Worm (Caenorhabditis elegans): ENCODE results near the gene M110.9.

Gene M110.9

DNA sequence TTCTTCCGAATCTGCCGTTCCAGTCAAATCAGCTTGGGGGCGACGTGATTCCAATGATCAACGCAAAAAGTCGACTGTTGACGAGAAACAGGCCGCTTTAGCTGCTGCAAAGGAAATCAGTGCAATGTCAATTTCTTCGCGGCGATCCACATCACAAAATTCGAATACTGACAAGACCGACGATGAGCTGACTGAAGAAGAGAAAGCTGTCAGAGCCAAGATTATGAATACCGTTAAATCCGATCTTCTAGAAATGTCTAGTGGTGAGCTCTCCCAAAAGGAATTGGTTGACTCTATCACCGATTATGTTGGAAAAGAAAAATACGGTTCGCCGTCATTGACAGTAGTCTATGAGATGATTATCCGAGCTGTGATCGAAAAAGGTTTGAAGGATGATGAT, 10.8 kb upstream of the M110.9 start:
- no peak for TF ChIP-seq madf-5 (GFP tag; IDR thresholded peaks at IDR 0.05)
- TF ChIP-seq unc-62 (GFP tag; optimal IDR thresholded peaks at IDR 0.05 in 1 of 2) = peak in 1 of 2 experiments; percentile 96
- no peak for TF ChIP-seq unc-62 (tag; optimal IDR thresholded peaks at IDR 0.05)
- TF ChIP-seq snpc-1.2 (GFP tag; IDR thresholded peaks at IDR 0.05) = no peak
- TF ChIP-seq lim-7 (GFP tag; IDR thresholded peaks at IDR 0.05) = no peak
- TF ChIP-seq ztf-7 (tag; optimal IDR thresholded peaks at IDR 0.05) = no peak
- no peak for TF ChIP-seq spr-1 (tag; optimal IDR thresholded peaks at IDR 0.05)
- TF ChIP-seq ceh-28 (tag; optimal IDR thresholded peaks at IDR 0.05) = no peak

ce11 chrII:8222309-8223065, 8.6 kb upstream of the M110.9 start, which contains the start of gene dab-1:
TSS of gene dab-1 (plus strand) at chrII:8222386.
- TF ChIP-seq lin-13 (GFP tag; optimal IDR thresholded peaks at IDR 0.05) = no peak
- no peak for TF ChIP-seq php-3 (GFP tag; IDR thresholded peaks at IDR 0.05)
- TF ChIP-seq nhr-25 (tag; optimal IDR thresholded peaks at IDR 0.05; ENCODE audit: borderline replicate concordance, insufficient read depth) = peak; percentile 25
- TF ChIP-seq unc-62 (GFP tag; optimal IDR thresholded peaks at IDR 0.05 in 1 of 2) = peak in 1 of 2 experiments; percentile 75
- no peak for TF ChIP-seq unc-62 (tag; optimal IDR thresholded peaks at IDR 0.05)
- peak; percentile 22 for TF ChIP-seq nhr-48 (tag; optimal IDR thresholded peaks at IDR 0.05)
- TF ChIP-seq hlh-30 (tag; optimal IDR thresholded peaks at IDR 0.05; ENCODE audit: insufficient read depth) = peak; percentile 76
- peak; percentile 90 to 97 for TF ChIP-seq mdl-1 (tag; optimal IDR thresholded peaks at IDR 0.05)
- peak; percentile 85 for TF ChIP-seq nhr-28 (tag; optimal IDR thresholded peaks at IDR 0.05)
- TF ChIP-seq dve-1 (tag; optimal IDR thresholded peaks at IDR 0.05; ENCODE audit: insufficient read depth) = peak; percentile 39
- peak; percentile 53 for TF ChIP-seq hlh-11 (tag; optimal IDR thresholded peaks at IDR 0.05)
- TF ChIP-seq nhr-77 (tag; optimal IDR thresholded peaks at IDR 0.05) = peak; percentile 41
- peak; percentile 94 for TF ChIP-seq mxl-3 (GFP tag; optimal IDR thresholded peaks at IDR 0.05)
- TF ChIP-seq zfp-3 (GFP tag; conservative IDR thresholded peaks at IDR 0.05) = no peak
- TF ChIP-seq cey-2 (tag; optimal IDR thresholded peaks at IDR 0.05; ENCODE audit: borderline replicate concordance, insufficient read depth) = peak; percentile 51
- TF ChIP-seq mep-1 (tag; optimal IDR thresholded peaks at IDR 0.05) = peak; percentile 56
- peak; percentile 73 for TF ChIP-seq aha-1 (tag)
- TF ChIP-seq lsy-2 (tag; optimal IDR thresholded peaks at IDR 0.05) = peak in 1 of 2 experiments; percentile 25
- TF ChIP-seq unc-130 (GFP tag; optimal IDR thresholded peaks at IDR 0.05) = peak; percentile 24
- no peak for TF ChIP-seq daf-8 (GFP tag; IDR thresholded peaks at IDR 0.05)
- TF ChIP-seq nhr-11 (tag; optimal IDR thresholded peaks at IDR 0.05) = no peak
- 0 out of 2 replicates have a peak, but pooled peaks have one; percentile 24 for TF ChIP-seq lin-38 (GFP tag; IDR thresholded peaks at IDR 0.05)

DNA sequence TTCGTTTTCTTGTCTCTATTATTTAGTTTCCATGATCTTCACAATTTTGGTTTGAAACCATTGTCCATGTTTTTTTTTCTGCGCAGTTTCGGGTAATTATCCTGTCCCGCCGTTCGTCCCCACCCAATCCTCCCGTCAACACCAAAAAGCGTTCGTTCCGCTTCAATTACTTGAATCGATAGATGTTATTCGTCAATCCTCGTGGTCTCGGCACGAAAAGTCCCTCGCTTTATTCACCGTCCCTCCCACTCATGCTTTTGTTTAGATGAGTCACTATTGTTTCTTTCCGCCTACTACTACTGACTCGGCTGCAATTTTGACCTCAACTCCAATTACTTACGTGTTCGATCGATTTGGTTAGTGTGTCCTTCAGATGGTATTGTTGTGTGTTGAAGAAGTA, 7.7 kb upstream of the M110.9 start:
- TF ChIP-seq egl-27 (tag; optimal IDR thresholded peaks at IDR 0.05) (no peak), Y48G9A.11 (GFP tag; IDR thresholded peaks at IDR 0.05) (no peak), pha-4 (GFP tag; IDR thresholded peaks at IDR 0.05) (no peak), pha-4 (tag; optimal IDR thresholded peaks at IDR 0.05) (peak; percentile 55), lin-29 (GFP tag; IDR thresholded peaks at IDR 0.05) (no peak), mxl-3 (GFP tag; optimal IDR thresholded peaks at IDR 0.05) (peak; percentile 5), vab-7 (GFP tag; IDR thresholded peaks at IDR 0.05) (no peak), attf-4 (tag; optimal IDR thresholded peaks at IDR 0.05) (no peak), nhr-6 (tag; optimal IDR thresholded peaks at IDR 0.05) (peak; percentile 29), ceh-28 (tag; optimal IDR thresholded peaks at IDR 0.05) (peak; percentile 3), hlh-11 (tag; optimal IDR thresholded peaks at IDR 0.05) (peak; percentile 11)

All from whole organism, L4 larva.